Worm (Caenorhabditis elegans) whole organism, young adult: ENCODE data around the gene W04H10.2.

Experiments used
- attf-5 ChIP-seq: fragments of 200-800 bp; sonication (Bioruptor generic); optimal IDR thresholded peaks from 2 replicates; lab custom pipeline; 2018; ENCODE audit warnings: mild to moderate bottlenecking, missing genetic modification characterization, missing compliant biosample characterization
- hlh-12 ChIP-seq: sonication (generic microtip); optimal IDR thresholded peaks from 2 replicates; lab custom pipeline; 2016; ENCODE audit warnings: missing genetic modification characterization, missing compliant biosample characterization
- lsy-27 ChIP-seq: sonication (generic microtip); optimal IDR thresholded peaks from 2 replicates; lab custom pipeline; 2017; ENCODE audit warnings: missing genetic modification characterization, mild to moderate bottlenecking, missing compliant biosample characterization, antibody characterized with exemption, missing genotype, borderline replicate concordance; ENCODE audit not compliant: insufficient read depth
- madf-6 ChIP-seq: fragments of 200-800 bp; sonication (Bioruptor generic); IDR thresholded peaks from 2 replicates; pipeline ENCODE4 v1.3.6; 2022; ENCODE audit warnings: missing genetic modification reagents, missing genetic modification characterization, missing compliant biosample characterization
- nfya-2 ChIP-seq: fragments of 200-800 bp; sonication (Bioruptor generic); IDR thresholded peaks from 2 replicates; pipeline ENCODE4 v1.3.6; 2022; ENCODE audit warnings: missing genetic modification reagents, missing genetic modification characterization, missing compliant biosample characterization
- rpc-1 ChIP-seq, 2 experiments: fragments of 150-350 bp in 1 of 2; sonication (generic microtip) in 1 of 2; optimal IDR thresholded peaks; 2 replicates each; lab custom pipeline; 2014 to 2018; ENCODE audit warnings: missing biosample characterization in 1 of 2, missing genetic modification characterization in 1 of 2, missing genetic modification reagents in 1 of 2, missing genotype in 1 of 2
- snpc-4 ChIP-seq, 5 experiments: fragments of 150-350 bp in 1 of 5; sonication (generic microtip) in 4 of 5; optimal IDR thresholded peaks; 2 replicates each; lab custom pipeline; 2014 to 2018; ENCODE audit warnings: missing genetic modification characterization in 5 of 5, missing biosample characterization in 3 of 5, antibody characterized with exemption in 2 of 5, mild to moderate bottlenecking in 2 of 5, missing compliant biosample characterization in 2 of 5, missing genotype in 2 of 5, moderate library complexity in 2 of 5, missing genetic modification reagents in 1 of 5
- unc-62 ChIP-seq: fragments of 150-350 bp; optimal IDR thresholded peaks from 2 replicates; lab custom pipeline; 2014; ENCODE audit warnings: missing biosample characterization, missing genetic modification reagents, missing genetic modification characterization
- ztf-25 ChIP-seq: fragments of 200-800 bp; sonication (Bioruptor generic); IDR thresholded peaks from 2 replicates; pipeline ENCODE4 v1.3.6; 2022; ENCODE audit warnings: missing genetic modification reagents, missing genetic modification characterization, missing compliant biosample characterization

DNA sequence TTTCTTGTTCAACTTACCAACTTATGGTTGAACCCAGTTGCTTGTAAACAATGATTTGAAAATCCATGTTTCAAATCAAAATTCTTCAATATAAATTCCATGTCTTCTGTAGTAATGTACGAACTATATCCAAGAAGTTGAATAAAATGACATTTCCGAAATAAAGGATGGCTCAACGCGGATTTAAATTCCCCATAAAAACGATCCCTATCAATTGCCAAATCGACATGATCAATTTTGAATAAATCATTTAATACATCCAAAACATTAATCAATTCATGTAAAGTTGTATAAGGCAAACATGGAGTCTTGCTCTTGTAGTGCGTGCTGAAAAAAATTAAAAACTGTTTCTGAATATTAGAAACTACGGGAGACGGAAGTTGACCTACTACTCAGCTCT is 14.3 kb upstream of the W04H10.2 start, which contains the start of gene W08F4.10:
- no peak for TF ChIP-seq nfya-2 (GFP tag; lab: Robert Waterston, UW)
- no peak for TF ChIP-seq ztf-25 (GFP tag; lab: Robert Waterston, UW)
- no peak for TF ChIP-seq madf-6 (GFP tag; lab: Robert Waterston, UW)
- TF ChIP-seq rpc-1 (optimal IDR thresholded peaks at IDR 0.05; lab: Kevin White, UChicago): no peak
- no peak for TF ChIP-seq rpc-1 (tag; optimal IDR thresholded peaks at IDR 0.05; lab: Kevin White, UChicago)
- no peak for TF ChIP-seq lsy-27 (tag; lab: Kevin White, UChicago)
- TF ChIP-seq snpc-4 (GFP tag; optimal IDR thresholded peaks at IDR 0.05; lab: Kevin White, UChicago): no peak
- TF ChIP-seq snpc-4 (tag; optimal IDR thresholded peaks at IDR 0.05; lab: Kevin White, UChicago): no peak
- no peak for TF ChIP-seq attf-5 (GFP tag; lab: Kevin White, UChicago)
- TF ChIP-seq unc-62 (GFP tag; lab: Kevin White, UChicago): no peak
- TF ChIP-seq hlh-12 (tag; lab: Kevin White, UChicago): no peak
